Worm (Caenorhabditis elegans) whole organism, mixed stage, embryonic: ENCODE results near the gene exh-1.

Source experiments
- elt-3 ChIP-seq: fragments of 150-350 bp; optimal IDR thresholded peaks from 2 replicates; lab custom pipeline; 2014; ENCODE audit warnings: missing biosample characterization, missing genetic modification characterization
- nhr-2 ChIP-seq: fragments of 150-350 bp; optimal IDR thresholded peaks from 2 replicates; lab custom pipeline; 2014; ENCODE audit warnings: missing biosample characterization, missing genetic modification characterization
- nhr-76 ChIP-seq: sonication (generic microtip); optimal IDR thresholded peaks from 2 replicates; lab custom pipeline; 2017; ENCODE audit warnings: missing biosample characterization, missing genetic modification characterization
- pha-4 ChIP-seq: fragments of 150-350 bp; optimal IDR thresholded peaks from 2 replicates; lab custom pipeline; 2018; ENCODE audit warnings: missing biosample characterization, missing genetic modification reagents, missing genetic modification characterization
- unc-62 ChIP-seq: fragments of 150-350 bp; optimal IDR thresholded peaks from 2 replicates; lab custom pipeline; 2014; ENCODE audit warnings: missing biosample characterization, missing genetic modification reagents, missing genetic modification characterization
- zip-8 ChIP-seq: fragments of 150-350 bp; optimal IDR thresholded peaks from 2 replicates; lab custom pipeline; 2014; ENCODE audit warnings: missing biosample characterization, missing genetic modification characterization
- ztf-11 ChIP-seq: fragments of 150-350 bp; optimal IDR thresholded peaks from 2 replicates; lab custom pipeline; 2014; ENCODE audit warnings: missing biosample characterization, missing genetic modification characterization

DNA sequence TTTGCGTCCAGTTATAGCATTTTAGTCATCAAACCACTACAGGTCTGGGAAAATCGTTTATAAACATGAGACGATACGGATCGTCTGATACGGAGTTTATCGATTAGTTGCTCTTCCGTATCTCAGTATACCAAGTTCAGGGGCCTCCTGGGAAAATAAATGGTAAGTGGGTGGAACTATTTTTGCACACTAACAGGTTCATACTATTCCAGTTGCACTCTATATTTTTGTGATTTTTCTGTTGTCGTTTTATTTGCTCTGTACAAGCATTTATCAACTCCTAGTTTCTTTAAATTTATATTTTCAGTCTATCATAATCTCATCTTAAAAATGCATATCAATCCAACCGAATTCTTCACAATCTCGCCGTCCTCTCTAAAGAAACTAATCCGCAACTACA, 41.9 kb upstream of the exh-1 start, which contains the start of gene Y73C8C.3:
- TF ChIP-seq nhr-76 (tag; lab: Kevin White, UChicago) (no peak), ztf-11 (tag; lab: Kevin White, UChicago) (no peak), pha-4 (tag; lab: Kevin White, UChicago) (no peak), unc-62 (no peak), nhr-2 (tag; lab: Kevin White, UChicago) (no peak), elt-3 (tag; lab: Kevin White, UChicago) (no peak), zip-8 (tag; lab: Kevin White, UChicago) (no peak)
